Worm (Caenorhabditis elegans) whole organism, young adult: ENCODE data around the gene tpk-1.
A peak's percentile ranks its signal among the peaks of the same experiment; 100 is the strongest.

Experiments used
- C17E4.6 ChIP-seq: fragments of 200-800 bp; sonication (Bioruptor generic); IDR thresholded peaks from 2 replicates; pipeline ENCODE4 v1.3.6; 2022; ENCODE audit warnings: missing genetic modification reagents, missing genetic modification characterization, missing compliant biosample characterization
- F10E7.11 ChIP-seq: sonication (generic microtip); optimal IDR thresholded peaks from 2 replicates; lab custom pipeline; 2017; ENCODE audit warnings: mild to moderate bottlenecking, missing genetic modification characterization, moderate library complexity, missing compliant biosample characterization
- F37B4.10 ChIP-seq: fragments of 200-800 bp; sonication (Bioruptor generic); IDR thresholded peaks from 2 replicates; pipeline ENCODE4 v1.3.6; 2022; ENCODE audit warnings: missing genetic modification characterization, missing compliant biosample characterization
- F39B2.1 ChIP-seq: fragments of 200-800 bp; sonication (Bioruptor generic); IDR thresholded peaks from 2 replicates; pipeline ENCODE4 v1.3.6; 2022; ENCODE audit warnings: missing genetic modification reagents, missing genetic modification characterization, missing compliant biosample characterization
- F52B5.7 ChIP-seq: sonication (generic microtip); optimal IDR thresholded peaks from 2 replicates; lab custom pipeline; 2016; ENCODE audit warnings: mild to moderate bottlenecking, missing genetic modification characterization, missing compliant biosample characterization
- T26A5.8 ChIP-seq: sonication (generic microtip); optimal IDR thresholded peaks from 2 replicates; lab custom pipeline; 2016; ENCODE audit warnings: missing genetic modification characterization, missing compliant biosample characterization
- Y95B8A.8 ChIP-seq: fragments of 200-800 bp; sonication (Bioruptor generic); IDR thresholded peaks from 2 replicates; pipeline ENCODE4 v1.3.6; 2022; ENCODE audit warnings: missing genetic modification reagents, missing genetic modification characterization, missing compliant biosample characterization
- ZK185.1 ChIP-seq: sonication (generic microtip); optimal IDR thresholded peaks from 2 replicates; lab custom pipeline; 2016; ENCODE audit warnings: mild to moderate bottlenecking, missing genetic modification characterization, missing compliant biosample characterization; ENCODE audit not compliant: poor library complexity, severe bottlenecking
- athp-1 ChIP-seq: sonication (generic microtip); optimal IDR thresholded peaks from 2 replicates; lab custom pipeline; 2017; ENCODE audit warnings: mild to moderate bottlenecking, missing genetic modification characterization, missing compliant biosample characterization
- attf-5 ChIP-seq: fragments of 200-800 bp; sonication (Bioruptor generic); optimal IDR thresholded peaks from 2 replicates; lab custom pipeline; 2018; ENCODE audit warnings: mild to moderate bottlenecking, missing genetic modification characterization, missing compliant biosample characterization
- cebp-1 ChIP-seq, 2 experiments: fragments of 200-800 bp in 1 of 2; sonication (Bioruptor generic) in 1 of 2; sonication (generic microtip) in 1 of 2; IDR thresholded peaks in 1 of 2; optimal IDR thresholded peaks in 1 of 2; 2 replicates each; pipeline versions ENCODE4 v1.3.6 to Lab custom; 2017 to 2022; ENCODE audit warnings: missing compliant biosample characterization in 2 of 2, missing genetic modification characterization in 2 of 2, mild to moderate bottlenecking in 1 of 2, missing genetic modification reagents in 1 of 2, moderate library complexity in 1 of 2
- ceh-27 ChIP-seq: fragments of 200-800 bp; sonication (Bioruptor generic); optimal IDR thresholded peaks from 2 replicates; lab custom pipeline; 2018; ENCODE audit warnings: mild to moderate bottlenecking, missing genetic modification characterization, moderate library complexity, missing compliant biosample characterization
- ceh-79 ChIP-seq: sonication (generic microtip); optimal IDR thresholded peaks from 2 replicates; lab custom pipeline; 2017; ENCODE audit warnings: mild to moderate bottlenecking, missing genetic modification characterization, missing compliant biosample characterization
- chd-7 ChIP-seq: sonication (generic microtip); optimal IDR thresholded peaks from 2 replicates; lab custom pipeline; 2016; ENCODE audit warnings: mild to moderate bottlenecking, missing genetic modification characterization, moderate library complexity, missing compliant biosample characterization
- die-1 ChIP-seq: sonication (generic microtip); optimal IDR thresholded peaks from 2 replicates; lab custom pipeline; 2016; ENCODE audit warnings: missing genotype, mild to moderate bottlenecking, missing genetic modification characterization, missing compliant biosample characterization
- hlh-12 ChIP-seq: sonication (generic microtip); optimal IDR thresholded peaks from 2 replicates; lab custom pipeline; 2016; ENCODE audit warnings: missing genetic modification characterization, missing compliant biosample characterization
- hmg-1.2 ChIP-seq: fragments of 200-800 bp; sonication (Bioruptor generic); IDR thresholded peaks from 2 replicates; pipeline ENCODE4 v1.3.6; 2022; ENCODE audit warnings: missing genetic modification reagents, missing genetic modification characterization, missing compliant biosample characterization
- hsf-1 ChIP-seq: fragments of 200-800 bp; sonication (Bioruptor generic); IDR thresholded peaks from 2 replicates; pipeline ENCODE4 v1.3.6; 2022; ENCODE audit warnings: missing genetic modification reagents, missing genetic modification characterization, missing compliant biosample characterization
- lag-1 ChIP-seq: fragments of 200-800 bp; sonication (Bioruptor generic); IDR thresholded peaks from 2 replicates; pipeline ENCODE4 v1.3.6; 2022; ENCODE audit warnings: missing genetic modification reagents, missing genetic modification characterization, missing compliant biosample characterization
- let-526 ChIP-seq: fragments of 200-800 bp; sonication (Bioruptor generic); IDR thresholded peaks from 2 replicates; pipeline ENCODE4 v1.3.6; 2022; ENCODE audit warnings: missing genetic modification reagents, missing genetic modification characterization, missing compliant biosample characterization
- let-607 ChIP-seq, 2 experiments: fragments of 200-800 bp in 1 of 2; sonication (Bioruptor generic) in 1 of 2; sonication (generic microtip) in 1 of 2; optimal IDR thresholded peaks; 2 replicates each; lab custom pipeline; 2016 to 2018; ENCODE audit warnings: mild to moderate bottlenecking in 2 of 2, missing compliant biosample characterization in 2 of 2, missing genetic modification characterization in 2 of 2, moderate library complexity in 2 of 2, missing genotype in 1 of 2
- lin-26 ChIP-seq: fragments of 200-800 bp; sonication (Bioruptor generic); IDR thresholded peaks from 2 replicates; pipeline ENCODE4 v1.3.6; 2022; ENCODE audit warnings: missing genetic modification reagents, missing genetic modification characterization, missing compliant biosample characterization
- lin-35 ChIP-seq, 3 experiments: fragments of 150-350 bp in 2 of 3; sonication (generic microtip) in 1 of 3; optimal IDR thresholded peaks; 2 replicates each; lab custom pipeline; 2014 to 2018; ENCODE audit warnings: missing biosample characterization in 3 of 3, missing genetic modification characterization in 3 of 3, missing genetic modification reagents in 3 of 3
- lin-40 ChIP-seq: sonication (generic microtip); optimal IDR thresholded peaks from 2 replicates; lab custom pipeline; 2016; ENCODE audit warnings: missing genetic modification characterization, mild to moderate bottlenecking, missing compliant biosample characterization, missing genotype, missing genetic modification reagents
- mel-28 ChIP-seq: sonication (generic microtip); optimal IDR thresholded peaks from 2 replicates; lab custom pipeline; 2016; ENCODE audit warnings: borderline replicate concordance, mild to moderate bottlenecking, missing genetic modification characterization, missing compliant biosample characterization
- mes-4 ChIP-seq: sonication (generic microtip); optimal IDR thresholded peaks from 2 replicates; lab custom pipeline; 2016; ENCODE audit warnings: missing genotype, missing genetic modification characterization, missing compliant biosample characterization
- nfya-2 ChIP-seq: fragments of 200-800 bp; sonication (Bioruptor generic); IDR thresholded peaks from 2 replicates; pipeline ENCODE4 v1.3.6; 2022; ENCODE audit warnings: missing genetic modification reagents, missing genetic modification characterization, missing compliant biosample characterization
- nhr-120 ChIP-seq: fragments of 200-800 bp; sonication (Bioruptor generic); IDR thresholded peaks from 2 replicates; pipeline ENCODE4 v1.3.6; 2022; ENCODE audit warnings: missing genetic modification characterization, missing compliant biosample characterization
- nhr-179 ChIP-seq: sonication (generic microtip); optimal IDR thresholded peaks from 2 replicates; lab custom pipeline; 2016; ENCODE audit warnings: mild to moderate bottlenecking, missing genetic modification characterization, missing compliant biosample characterization
- nhr-80 ChIP-seq: sonication (generic microtip); optimal IDR thresholded peaks from 2 replicates; lab custom pipeline; 2016; ENCODE audit warnings: missing genetic modification characterization, missing compliant biosample characterization
- pbrm-1 ChIP-seq: fragments of 200-800 bp; sonication (Bioruptor generic); IDR thresholded peaks from 2 replicates; pipeline ENCODE4 v1.3.6; 2022; ENCODE audit warnings: missing genetic modification reagents, missing genetic modification characterization, missing compliant biosample characterization
- tbp1 ChIP-seq: fragments of 200-800 bp; sonication (Bioruptor generic); optimal IDR thresholded peaks from 2 replicates; lab custom pipeline; 2018; ENCODE audit warnings: mild to moderate bottlenecking, missing genetic modification characterization, missing compliant biosample characterization
- zim-3 ChIP-seq: sonication (generic microtip); optimal IDR thresholded peaks from 2 replicates; lab custom pipeline; 2017; ENCODE audit warnings: mild to moderate bottlenecking, missing genetic modification characterization, moderate library complexity, missing compliant biosample characterization
- ztf-18 ChIP-seq: sonication (generic microtip); optimal IDR thresholded peaks from 2 replicates; lab custom pipeline; 2016; ENCODE audit warnings: missing genotype, mild to moderate bottlenecking, missing genetic modification characterization, missing compliant biosample characterization
- ztf-28 ChIP-seq: fragments of 200-800 bp; sonication (Bioruptor generic); IDR thresholded peaks from 2 replicates; pipeline ENCODE4 v1.3.6; 2022; ENCODE audit warnings: missing genetic modification reagents, missing genetic modification characterization, missing compliant biosample characterization
- ztf-6 ChIP-seq: fragments of 200-800 bp; sonication (Bioruptor generic); IDR thresholded peaks from 2 replicates; pipeline ENCODE4 v1.3.6; 2022; ENCODE audit warnings: missing genetic modification reagents, missing genetic modification characterization, missing compliant biosample characterization

The tpk-1 gene

DNA sequence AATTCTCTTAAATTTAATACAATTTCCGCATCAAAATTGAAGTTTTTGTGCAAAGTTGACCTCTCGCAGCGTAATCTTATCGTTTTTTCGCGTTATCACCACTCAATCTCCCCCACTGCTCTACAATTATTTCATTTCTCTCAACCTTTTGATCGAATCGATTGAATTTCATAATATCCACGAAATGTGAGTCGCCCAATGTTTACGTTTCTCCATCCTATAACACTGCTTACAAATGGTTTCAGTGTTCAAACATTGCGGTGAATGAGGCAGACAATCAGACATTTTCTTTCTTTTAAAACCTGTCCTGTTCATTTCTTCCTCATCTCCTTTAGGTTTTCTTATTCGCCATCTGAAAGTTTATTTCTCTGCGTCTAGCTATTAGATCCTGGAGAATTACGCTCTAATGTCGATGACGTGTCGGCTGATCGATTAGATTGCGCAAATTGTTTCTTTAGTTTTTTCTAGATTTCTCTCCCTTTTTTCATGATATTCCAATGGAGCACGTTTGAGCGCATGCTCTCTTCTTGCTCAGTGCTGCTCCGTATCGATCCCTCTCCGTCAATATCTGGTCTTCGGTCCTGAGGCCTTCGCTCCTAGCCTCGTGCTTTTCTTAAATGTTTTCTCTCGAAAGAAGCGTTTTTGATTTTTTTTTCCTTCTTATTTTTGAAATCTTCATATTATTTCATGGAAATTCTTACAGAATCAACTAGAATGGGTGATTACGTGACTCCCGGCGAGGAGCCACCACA is 6.9 kb upstream of the tpk-1 start, which contains the start of gene unc-32 (continued):
- TF ChIP-seq let-607 (tag; optimal IDR thresholded peaks at IDR 0.05; lab: Kevin White, UChicago) (peak in 1 of 2 experiments; percentile 29), T26A5.8 (tag; lab: Kevin White, UChicago) (no peak), nhr-80 (tag; lab: Kevin White, UChicago) (no peak), nhr-179 (tag; lab: Kevin White, UChicago) (no peak), let-526 (GFP tag; lab: Robert Waterston, UW) (no peak), lag-1 (GFP tag; lab: Robert Waterston, UW) (no peak), cebp-1 (GFP tag; IDR thresholded peaks at IDR 0.05; lab: Robert Waterston, UW) (peak; percentile 68), cebp-1 (tag; optimal IDR thresholded peaks at IDR 0.05; lab: Kevin White, UChicago) (peak; percentile 84), F52B5.7 (tag; lab: Kevin White, UChicago) (no peak), ceh-27 (GFP tag; lab: Kevin White, UChicago) (no peak), athp-1 (tag; lab: Kevin White, UChicago) (peak; percentile 22), ztf-28 (GFP tag; lab: Robert Waterston, UW) (no peak), ztf-18 (tag; lab: Kevin White, UChicago) (no peak), ztf-6 (GFP tag; lab: Robert Waterston, UW) (no peak), F37B4.10 (GFP tag; lab: Robert Waterston, UW) (no peak), lin-26 (GFP tag; lab: Robert Waterston, UW) (no peak), F10E7.11 (no peak), mel-28 (tag; lab: Kevin White, UChicago) (no peak), F39B2.1 (GFP tag; lab: Robert Waterston, UW) (no peak), nfya-2 (GFP tag; lab: Robert Waterston, UW) (no peak), zim-3 (tag; lab: Kevin White, UChicago) (no peak), hmg-1.2 (GFP tag; lab: Robert Waterston, UW) (0 out of 2 replicates have a peak, but pooled peaks have one; percentile 5), die-1 (tag; lab: Kevin White, UChicago) (no peak), C17E4.6 (GFP tag; lab: Robert Waterston, UW) (no peak), lin-35 (GFP tag; optimal IDR thresholded peaks at IDR 0.05; lab: Kevin White, UChicago) (peak in 1 of 3 experiments; percentile 53), ZK185.1 (tag; lab: Kevin White, UChicago) (no peak), hlh-12 (tag; lab: Kevin White, UChicago) (no peak), pbrm-1 (GFP tag; lab: Robert Waterston, UW) (peak; percentile 47; the same call in 1 of the 2 replicates), chd-7 (peak; percentile 21), mes-4 (no peak), Y95B8A.8 (GFP tag; lab: Robert Waterston, UW) (no peak), hsf-1 (GFP tag; lab: Robert Waterston, UW) (no peak), attf-5 (GFP tag; lab: Kevin White, UChicago) (peak; percentile 22), lin-40 (tag; lab: Kevin White, UChicago) (peak; percentile 18), tbp1 (GFP tag; lab: Kevin White, UChicago) (no peak), nhr-120 (GFP tag; lab: Robert Waterston, UW) (no peak)
- TF ChIP-seq, all 124 proteins: peak for 14

DNA sequence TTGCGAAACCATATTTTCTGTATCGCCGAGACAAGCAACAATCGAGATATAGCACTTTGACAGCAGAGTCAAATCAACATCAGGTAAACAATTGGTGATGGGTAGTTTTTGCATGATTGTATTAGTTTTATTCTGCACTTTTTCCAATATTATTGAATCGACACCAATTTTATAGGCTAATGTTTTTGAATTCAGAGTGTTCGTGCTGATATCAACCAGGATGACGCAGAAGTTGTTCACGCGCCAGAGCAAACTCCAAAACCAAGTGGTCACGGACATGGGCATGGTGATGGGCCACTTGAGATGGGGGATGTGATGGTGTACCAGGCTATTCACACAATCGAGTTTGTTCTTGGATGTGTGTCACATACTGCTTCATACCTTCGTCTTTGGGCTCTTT is 1.8 kb upstream of the tpk-1 start:
- TF ChIP-seq ceh-79 (tag; lab: Kevin White, UChicago), result no peak
- TF ChIP-seq, all 124 proteins: peak for 0
